Worm (Caenorhabditis elegans): Measurements from ENCODE around the gene elo-8.

elo-8 gene

ce11 chrIII:11231969-11232368 is at the start of gene elo-8:
TSS of gene elo-8 (minus strand) at chrIII:11232069.
- no peak for TF ChIP-seq ceh-36 (tag; optimal IDR thresholded peaks at IDR 0.05)

ce11 chrIII:11279954-11280353 is 48.1 kb upstream of the elo-8 start:
- TF ChIP-seq tbx-37 (GFP tag; conservative IDR thresholded peaks at IDR 0.05) (no peak), aly-1 (tag; optimal IDR thresholded peaks at IDR 0.05) (no peak), B0310.2 (tag; optimal IDR thresholded peaks at IDR 0.05) (no peak), pes-1 (GFP tag; IDR thresholded peaks at IDR 0.05) (no peak), hmg-4 (GFP tag; optimal IDR thresholded peaks at IDR 0.05) (no peak), tbx-11 (GFP tag; IDR thresholded peaks at IDR 0.05) (no peak), ceh-13 (GFP tag; optimal IDR thresholded peaks at IDR 0.05) (no peak), sea-1 (GFP tag; conservative IDR thresholded peaks at IDR 0.05) (no peak), ceh-36 (tag; optimal IDR thresholded peaks at IDR 0.05) (no peak), ama-1 (optimal IDR thresholded peaks at IDR 0.05) (no peak), F13C5.2 (tag; optimal IDR thresholded peaks at IDR 0.05) (no peak), ets-7 (tag; optimal IDR thresholded peaks at IDR 0.05) (no peak), hmbx-1 (tag; optimal IDR thresholded peaks at IDR 0.05) (no peak), tra-4 (tag; optimal IDR thresholded peaks at IDR 0.05) (no peak), scrt-1 (GFP tag; IDR thresholded peaks at IDR 0.05) (no peak)

ce11 chrIII:11278817-11279216 is 46.9 kb upstream of the elo-8 start, which contains the start of gene Y47D3A.21:
TSS of gene Y47D3A.21 (minus strand) at chrIII:11278917.
- TF ChIP-seq aly-1 (tag; optimal IDR thresholded peaks at IDR 0.05) = no peak
- no peak for TF ChIP-seq ceh-36 (tag; optimal IDR thresholded peaks at IDR 0.05)
- TF ChIP-seq tbx-11 (GFP tag; IDR thresholded peaks at IDR 0.05) = no peak
- no peak for TF ChIP-seq hmbx-1 (tag; optimal IDR thresholded peaks at IDR 0.05)
- no peak for TF ChIP-seq ama-1 (optimal IDR thresholded peaks at IDR 0.05)
- no peak for TF ChIP-seq ceh-13 (GFP tag; optimal IDR thresholded peaks at IDR 0.05)
- TF ChIP-seq scrt-1 (GFP tag; IDR thresholded peaks at IDR 0.05) = no peak
- TF ChIP-seq pes-1 (GFP tag; IDR thresholded peaks at IDR 0.05) = no peak
- no peak for TF ChIP-seq F13C5.2 (tag; optimal IDR thresholded peaks at IDR 0.05)
- TF ChIP-seq hnd-1 (tag; optimal IDR thresholded peaks at IDR 0.05) = no peak

- no peak for TF ChIP-seq tra-4 (tag; optimal IDR thresholded peaks at IDR 0.05)
Measured at ce11 chrIII:11274590-11275116, 42.8 kb upstream of the elo-8 start, which contains the start of gene Y47D3A.20. TSS of gene Y47D3A.20 (plus strand) at chrIII:11275066.

- no peak for TF ChIP-seq ama-1 (optimal IDR thresholded peaks at IDR 0.05)
- no peak for TF ChIP-seq pes-1 (GFP tag; IDR thresholded peaks at IDR 0.05)
- TF ChIP-seq tbx-37 (GFP tag; conservative IDR thresholded peaks at IDR 0.05) = no peak
- TF ChIP-seq hmg-4 (GFP tag; optimal IDR thresholded peaks at IDR 0.05) = no peak
- no peak for TF ChIP-seq flt-1 (GFP tag; IDR thresholded peaks at IDR 0.05)
- no peak for TF ChIP-seq B0310.2 (tag; optimal IDR thresholded peaks at IDR 0.05)
- no peak for TF ChIP-seq tra-4 (tag; optimal IDR thresholded peaks at IDR 0.05)
- no peak for TF ChIP-seq hmbx-1 (tag; optimal IDR thresholded peaks at IDR 0.05)
- TF ChIP-seq F13C5.2 (tag; optimal IDR thresholded peaks at IDR 0.05) = no peak
- no peak for TF ChIP-seq aly-1 (tag; optimal IDR thresholded peaks at IDR 0.05)
- TF ChIP-seq hnd-1 (tag; optimal IDR thresholded peaks at IDR 0.05) = no peak
- no peak for TF ChIP-seq tbx-11 (GFP tag; IDR thresholded peaks at IDR 0.05)
- no peak for TF ChIP-seq scrt-1 (GFP tag; IDR thresholded peaks at IDR 0.05)
- no peak for TF ChIP-seq ets-7 (tag; optimal IDR thresholded peaks at IDR 0.05)
- no peak for TF ChIP-seq sea-1 (GFP tag; conservative IDR thresholded peaks at IDR 0.05)
- TF ChIP-seq ceh-13 (GFP tag; optimal IDR thresholded peaks at IDR 0.05) = no peak
- no peak for TF ChIP-seq ceh-36 (tag; optimal IDR thresholded peaks at IDR 0.05)
Measured at ce11 chrIII:11270795-11271194, 38.9 kb upstream of the elo-8 start, which contains the start of gene obr-1. TSS of gene obr-1 (minus strand) at chrIII:11270895.

ce11 chrIII:11269206-11269605 is 37.3 kb upstream of the elo-8 start:
- TF ChIP-seq ceh-13 (GFP tag; optimal IDR thresholded peaks at IDR 0.05) = no peak
- TF ChIP-seq tra-4 (tag; optimal IDR thresholded peaks at IDR 0.05) = no peak
- no peak for TF ChIP-seq B0310.2 (tag; optimal IDR thresholded peaks at IDR 0.05)
- no peak for TF ChIP-seq ets-7 (tag; optimal IDR thresholded peaks at IDR 0.05)
- TF ChIP-seq tbx-37 (GFP tag; conservative IDR thresholded peaks at IDR 0.05) = no peak
- TF ChIP-seq F13C5.2 (tag; optimal IDR thresholded peaks at IDR 0.05) = no peak
- no peak for TF ChIP-seq hnd-1 (tag; optimal IDR thresholded peaks at IDR 0.05)
- no peak for TF ChIP-seq hmg-4 (GFP tag; optimal IDR thresholded peaks at IDR 0.05)
- TF ChIP-seq ama-1 (optimal IDR thresholded peaks at IDR 0.05) = no peak
- TF ChIP-seq hmbx-1 (tag; optimal IDR thresholded peaks at IDR 0.05) = no peak
- no peak for TF ChIP-seq flt-1 (GFP tag; IDR thresholded peaks at IDR 0.05)
- no peak for TF ChIP-seq scrt-1 (GFP tag; IDR thresholded peaks at IDR 0.05)
- TF ChIP-seq pes-1 (GFP tag; IDR thresholded peaks at IDR 0.05) = no peak
- TF ChIP-seq tbx-11 (GFP tag; IDR thresholded peaks at IDR 0.05) = no peak
- TF ChIP-seq ceh-36 (tag; optimal IDR thresholded peaks at IDR 0.05) = no peak

- TF ChIP-seq hnd-1 (tag; optimal IDR thresholded peaks at IDR 0.05) (no peak), scrt-1 (GFP tag; IDR thresholded peaks at IDR 0.05) (no peak), tbx-37 (GFP tag; conservative IDR thresholded peaks at IDR 0.05) (no peak), ceh-13 (GFP tag; optimal IDR thresholded peaks at IDR 0.05) (no peak), ets-7 (tag; optimal IDR thresholded peaks at IDR 0.05) (no peak), tra-4 (tag; optimal IDR thresholded peaks at IDR 0.05) (no peak), pes-1 (GFP tag; IDR thresholded peaks at IDR 0.05) (no peak), ama-1 (optimal IDR thresholded peaks at IDR 0.05) (no peak), B0310.2 (tag; optimal IDR thresholded peaks at IDR 0.05) (no peak), tbx-11 (GFP tag; IDR thresholded peaks at IDR 0.05) (no peak), flt-1 (GFP tag; IDR thresholded peaks at IDR 0.05) (no peak), F13C5.2 (tag; optimal IDR thresholded peaks at IDR 0.05) (no peak)
Measured at ce11 chrIII:11268532-11268931, 36.7 kb upstream of the elo-8 start.

ce11 chrIII:11267372-11267771 is 35.5 kb upstream of the elo-8 start:
- TF ChIP-seq hmbx-1 (tag; optimal IDR thresholded peaks at IDR 0.05) = no peak
- no peak for TF ChIP-seq hnd-1 (tag; optimal IDR thresholded peaks at IDR 0.05)
- no peak for TF ChIP-seq hmg-4 (GFP tag; optimal IDR thresholded peaks at IDR 0.05)
- no peak for TF ChIP-seq scrt-1 (GFP tag; IDR thresholded peaks at IDR 0.05)
- TF ChIP-seq sea-1 (GFP tag; conservative IDR thresholded peaks at IDR 0.05) = no peak

All from whole organism, early embryonic.